Fruit fly (Drosophila melanogaster) S2 (cell line): Measurements from ENCODE around the gene CG43739.

Experiments
- CG8478 ChIP-seq: fragments of >200 bp; optimal IDR thresholded peaks from 2 replicates; lab custom pipeline; 2018
- CTCF ChIP-seq, 2 experiments: fragments of >200 bp; optimal IDR thresholded peaks; 2 replicates each; lab custom pipeline; 2018

The CG43739 gene

dm6 chr2L:20937395-20937794 is 18.7 kb upstream of the CG43739 start:
- TF ChIP-seq CG8478 (lab: Kevin White, UChicago), result no peak
- TF ChIP-seq CTCF (optimal IDR thresholded peaks at IDR 0.05; lab: Kevin White, UChicago), result no peak

DNA sequence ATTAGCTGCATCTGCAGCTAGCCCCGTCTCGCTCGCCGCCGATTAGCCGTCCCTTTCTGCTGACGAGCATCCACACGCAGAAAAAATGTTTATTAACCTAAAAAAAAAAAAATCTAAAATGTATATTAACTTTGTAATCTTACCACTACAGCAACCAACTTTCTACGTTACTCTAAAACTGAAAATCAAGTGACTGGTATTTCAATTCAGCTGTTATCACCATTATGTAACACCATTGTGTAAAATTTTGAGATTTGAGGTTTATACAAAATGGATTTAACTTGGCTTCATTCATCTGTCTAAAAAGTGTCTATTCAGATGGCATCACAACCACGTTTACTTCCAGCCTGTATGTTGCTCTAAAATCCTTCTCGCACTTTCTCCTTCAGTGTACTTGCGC is 17.7 kb upstream of the CG43739 start:
- no peak for TF ChIP-seq CG8478 (lab: Kevin White, UChicago)
- TF ChIP-seq CTCF (optimal IDR thresholded peaks at IDR 0.05; lab: Kevin White, UChicago), result no peak

dm6 chr2L:20936061-20936390 is 17.3 kb upstream of the CG43739 start:
- TF ChIP-seq CTCF (optimal IDR thresholded peaks at IDR 0.05; lab: Kevin White, UChicago) (no peak), CG8478 (lab: Kevin White, UChicago) (no peak)

DNA sequence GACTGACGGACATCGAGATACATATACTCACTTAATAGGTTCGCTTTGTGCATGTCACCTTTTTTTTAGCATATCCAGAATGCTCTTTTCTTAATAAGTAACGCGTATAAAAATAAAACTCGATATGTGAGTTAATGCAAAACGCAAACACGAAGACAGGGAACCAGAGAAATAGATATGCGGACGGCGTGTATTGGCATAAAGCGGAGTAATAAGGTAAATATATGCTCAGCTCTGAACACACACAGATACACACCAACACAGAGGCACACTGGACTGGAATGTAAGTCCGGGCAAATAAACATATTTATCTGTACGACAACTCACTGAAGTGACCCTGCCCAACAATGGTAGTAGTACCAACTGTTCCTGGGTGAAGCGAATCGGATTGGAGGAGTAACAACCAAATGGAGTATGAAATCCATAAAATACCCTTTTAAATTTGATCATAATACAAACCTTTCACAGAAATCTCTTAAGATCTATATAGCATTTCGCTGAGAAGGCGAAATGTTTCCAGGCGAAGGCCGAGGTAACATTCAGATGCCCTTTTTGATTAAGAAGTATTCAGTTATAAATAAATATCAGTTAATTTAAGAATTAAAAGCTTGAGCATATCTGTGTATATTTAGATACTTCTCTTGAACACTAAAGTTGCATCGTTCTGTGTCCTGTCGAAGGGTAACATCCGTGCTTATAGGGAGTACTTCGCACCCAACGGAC is 16.8 kb upstream of the CG43739 start:
- TF ChIP-seq CTCF (optimal IDR thresholded peaks at IDR 0.05; lab: Kevin White, UChicago) (no peak), CG8478 (lab: Kevin White, UChicago) (no peak)

dm6 chr2L:20934678-20935077 is 15.9 kb upstream of the CG43739 start:
- TF ChIP-seq CG8478 (lab: Kevin White, UChicago), result no peak
- TF ChIP-seq CTCF (optimal IDR thresholded peaks at IDR 0.05; lab: Kevin White, UChicago), result no peak

DNA sequence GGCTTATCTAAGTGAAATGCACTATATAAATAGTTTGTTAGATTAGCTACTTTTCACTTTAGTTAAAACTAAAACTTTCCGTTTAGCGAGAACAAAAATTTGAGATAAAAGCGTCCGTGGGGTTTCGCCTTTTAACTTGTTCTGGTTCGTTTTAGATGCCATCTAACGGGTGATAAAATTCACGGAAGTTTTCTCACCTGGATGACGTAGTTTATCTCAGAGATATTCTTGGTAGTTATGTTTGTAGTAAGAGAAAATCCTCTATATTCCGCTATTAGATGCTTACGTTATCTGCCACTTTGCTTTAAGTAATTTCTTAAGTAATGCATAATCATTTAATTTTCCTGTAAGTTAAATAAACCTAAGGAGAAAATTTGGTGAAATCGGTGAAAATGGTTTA is 15.3 kb upstream of the CG43739 start, which contains the start of gene CG9270:
CG9270 (minus strand) TSS at position 101 of the 400 bp plus-strand sequence.
- TF ChIP-seq CG8478 (lab: Kevin White, UChicago) (no peak), CTCF (optimal IDR thresholded peaks at IDR 0.05; lab: Kevin White, UChicago) (no peak)

dm6 chr2L:20927653-20928052 is 8.9 kb upstream of the CG43739 start, which contains the start of gene Nthl1:
Nthl1 (minus strand) TSS chr2L:20927860.
- TF ChIP-seq CG8478 (lab: Kevin White, UChicago), result no peak
- TF ChIP-seq CTCF (optimal IDR thresholded peaks at IDR 0.05; lab: Kevin White, UChicago), result peak; percentile 13 to 31

dm6 chr2L:20925975-20926374 is 7.2 kb upstream of the CG43739 start, which contains the start of gene RPA2:
RPA2 (minus strand) TSS chr2L:20926147.
- TF ChIP-seq CG8478 (lab: Kevin White, UChicago), result no peak
- TF ChIP-seq CTCF (optimal IDR thresholded peaks at IDR 0.05; lab: Kevin White, UChicago), result no peak

DNA sequence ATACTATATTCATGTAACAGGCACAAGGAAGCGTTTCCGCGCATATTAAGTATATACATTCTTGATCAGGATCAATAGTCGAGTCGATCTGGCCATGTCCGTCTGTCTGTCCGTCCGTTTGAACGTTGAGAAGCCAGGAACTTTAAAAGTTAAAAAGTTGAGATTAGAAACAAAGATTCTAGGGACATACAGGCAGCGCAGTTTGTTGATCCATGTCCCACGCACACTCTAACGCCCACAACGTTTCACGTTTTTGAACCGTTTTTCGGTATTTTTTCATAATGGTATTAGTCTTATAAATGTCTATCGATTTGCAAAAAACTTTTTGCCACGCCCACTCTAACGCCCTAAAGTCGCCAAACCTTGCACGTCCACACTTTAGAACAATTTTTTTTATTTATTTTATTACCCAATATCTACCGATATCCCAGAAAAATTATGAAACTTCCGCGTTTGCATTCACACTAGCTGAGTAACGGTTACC is 4.4 kb upstream of the CG43739 start:
- TF ChIP-seq CTCF (optimal IDR thresholded peaks at IDR 0.05; lab: Kevin White, UChicago), result no peak
- no peak for TF ChIP-seq CG8478 (lab: Kevin White, UChicago)

DNA sequence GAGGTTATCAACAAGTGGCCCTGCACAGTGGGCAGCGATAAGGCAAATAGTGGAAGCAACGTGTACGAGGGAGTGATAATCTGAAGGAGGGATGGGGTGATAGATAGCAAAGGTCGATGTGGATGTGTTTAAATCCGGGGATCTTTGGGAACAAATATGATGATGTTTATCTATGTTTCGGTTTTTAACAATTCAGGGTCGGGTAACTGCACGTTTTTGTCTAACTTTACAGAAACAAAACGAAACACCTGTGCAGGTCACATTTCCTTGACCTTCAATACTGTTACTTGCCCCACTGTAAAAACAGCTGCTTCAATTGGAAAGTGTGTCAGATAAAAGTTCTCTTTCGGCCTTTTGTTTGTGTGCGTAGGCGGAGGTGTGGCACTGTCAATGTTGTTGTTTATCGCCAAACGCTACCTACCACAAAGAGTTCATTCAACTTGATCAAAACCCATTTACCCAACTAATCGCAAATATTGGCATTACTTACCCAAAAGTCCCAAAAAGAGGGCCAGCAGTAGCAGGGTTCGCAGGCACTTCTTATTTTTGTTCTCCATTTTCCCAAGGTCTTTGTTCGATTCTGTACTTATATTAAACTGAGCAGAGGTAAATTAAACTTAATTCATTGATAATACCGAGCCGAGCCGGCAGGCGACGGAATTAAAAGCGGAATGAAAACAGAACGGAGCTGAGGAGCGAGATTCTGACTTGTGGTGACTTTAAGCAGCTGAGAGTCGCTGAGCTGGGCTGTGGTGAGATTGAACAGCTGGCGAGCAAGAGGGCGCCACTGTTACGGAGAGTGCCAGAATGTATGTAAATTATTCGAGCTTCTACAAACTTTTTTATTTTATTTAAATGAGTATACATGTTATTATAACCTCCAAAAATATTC is 3.7 kb upstream of the CG43739 start, which contains the start of gene Mtp:
Mtp (minus strand) TSS at position 681 of the 892 bp plus-strand sequence.
- TF ChIP-seq CG8478 (lab: Kevin White, UChicago), result no peak
- TF ChIP-seq CTCF (optimal IDR thresholded peaks at IDR 0.05; lab: Kevin White, UChicago), result peak; percentile 85 to 90

DNA sequence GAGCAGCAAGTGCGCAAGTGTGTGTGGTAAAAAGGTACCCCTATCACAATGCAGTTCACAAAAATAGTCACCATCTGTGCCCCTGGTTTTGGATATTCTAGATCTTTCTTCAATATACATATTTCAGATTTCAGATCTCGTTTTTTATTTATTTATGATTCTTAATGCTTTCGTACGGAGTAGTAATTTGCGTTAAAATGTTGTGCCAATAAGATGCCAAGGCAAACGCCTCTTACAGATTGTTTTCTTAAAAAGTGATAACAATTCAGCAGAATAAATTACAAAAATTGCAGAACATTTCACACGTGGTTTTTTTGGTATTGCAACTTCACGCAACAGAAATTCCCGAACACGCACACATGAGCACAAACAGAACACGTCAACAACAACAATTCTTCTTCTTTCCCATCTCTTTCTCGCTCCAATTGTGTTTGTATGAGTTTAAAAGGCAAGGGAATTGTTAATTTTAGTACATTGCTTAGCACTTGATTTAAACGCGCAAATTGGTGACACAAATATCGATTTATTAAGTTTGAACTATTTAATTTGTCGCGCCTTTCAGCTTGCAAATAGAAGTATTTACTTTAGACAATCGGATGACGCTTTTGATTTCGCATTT is 566 bp downstream of the CG43739 start:
- TF ChIP-seq CG8478 (lab: Kevin White, UChicago) (no peak), CTCF (optimal IDR thresholded peaks at IDR 0.05; lab: Kevin White, UChicago) (no peak)

- no peak for TF ChIP-seq CTCF (optimal IDR thresholded peaks at IDR 0.05; lab: Kevin White, UChicago)
These were observed 1.3 kb downstream of the CG43739 start for dm6 chr2L:20917235-20918055.

- TF ChIP-seq CTCF (optimal IDR thresholded peaks at IDR 0.05; lab: Kevin White, UChicago), result no peak
- TF ChIP-seq CG8478 (lab: Kevin White, UChicago), result no peak
These were observed 2.0 kb downstream of the CG43739 start for dm6 chr2L:20916672-20917209.
